Worm (Caenorhabditis elegans) whole organism, late embryonic: ENCODE measurements around the gene W09D6.4.

Source experiments
- C08G9.2 ChIP-seq: sonication (generic microtip); optimal IDR thresholded peaks from 2 replicates; lab custom pipeline; 2016; ENCODE audit warnings: mild to moderate bottlenecking, missing genetic modification characterization, moderate library complexity, missing compliant biosample characterization
- K09A11.1 ChIP-seq: sonication (generic microtip); optimal IDR thresholded peaks from 2 replicates; lab custom pipeline; 2017; ENCODE audit warnings: antibody characterized with exemption, mild to moderate bottlenecking, missing genetic modification characterization, missing compliant biosample characterization; ENCODE audit not compliant: insufficient read depth
- ama-1 ChIP-seq: fragments of 150-350 bp; optimal IDR thresholded peaks from 2 replicates; lab custom pipeline; 2014
- ceh-14 ChIP-seq: sonication (generic microtip); optimal IDR thresholded peaks from 2 replicates; lab custom pipeline; 2016; ENCODE audit warnings: missing genotype, missing genetic modification characterization, missing compliant biosample characterization
- che-1 ChIP-seq: sonication (generic microtip); optimal IDR thresholded peaks from 2 replicates; lab custom pipeline; 2016; ENCODE audit warnings: mild to moderate bottlenecking, missing genetic modification characterization, missing compliant biosample characterization
- hlh-15 ChIP-seq: sonication (generic microtip); optimal IDR thresholded peaks from 2 replicates; lab custom pipeline; 2016; ENCODE audit warnings: missing genetic modification characterization, missing compliant biosample characterization
- hlh-30 ChIP-seq: sonication (generic microtip); optimal IDR thresholded peaks from 2 replicates; lab custom pipeline; 2017; ENCODE audit warnings: antibody characterized with exemption, missing genetic modification characterization, missing compliant biosample characterization; ENCODE audit not compliant: insufficient read depth
- hlh-8 ChIP-seq: sonication (generic microtip); optimal IDR thresholded peaks from 2 replicates; lab custom pipeline; 2016; ENCODE audit warnings: missing genotype, missing genetic modification characterization, missing compliant biosample characterization
- pha-4 ChIP-seq: fragments of 150-350 bp; optimal IDR thresholded peaks from 2 replicates; lab custom pipeline; 2018; ENCODE audit warnings: missing biosample characterization, missing genetic modification reagents, missing genetic modification characterization
- pqm-1 ChIP-seq: sonication (generic microtip); optimal IDR thresholded peaks from 2 replicates; lab custom pipeline; 2016; ENCODE audit warnings: missing genetic modification characterization, missing compliant biosample characterization
- sox-4 ChIP-seq: sonication (generic microtip); optimal IDR thresholded peaks from 2 replicates; lab custom pipeline; 2017; ENCODE audit warnings: mild to moderate bottlenecking, missing genetic modification characterization, inconsistent platforms, missing compliant biosample characterization
- unc-42 ChIP-seq: sonication (generic microtip); optimal IDR thresholded peaks from 2 replicates; lab custom pipeline; 2016; ENCODE audit warnings: missing genotype, missing genetic modification characterization, missing compliant biosample characterization
- unc-55 ChIP-seq: sonication (generic microtip); optimal IDR thresholded peaks from 2 replicates; lab custom pipeline; 2017; ENCODE audit warnings: missing biosample characterization, missing genetic modification reagents, missing genetic modification characterization
- unc-86 ChIP-seq: sonication (generic microtip); optimal IDR thresholded peaks from 2 replicates; lab custom pipeline; 2016; ENCODE audit warnings: missing genetic modification characterization, missing compliant biosample characterization

ce11 chrIII:11076743-11077142, 2.8 kb upstream of the W09D6.4 start:
- TF ChIP-seq ceh-14 (no peak), ama-1 (lab: Kevin White, UChicago) (no peak), unc-86 (tag; lab: Kevin White, UChicago) (no peak), hlh-30 (tag; lab: Kevin White, UChicago) (no peak), sox-4 (tag; lab: Kevin White, UChicago) (no peak), pqm-1 (tag; lab: Kevin White, UChicago) (no peak), hlh-15 (tag; lab: Kevin White, UChicago) (no peak), che-1 (no peak), hlh-8 (tag; lab: Kevin White, UChicago) (no peak), unc-42 (tag; lab: Kevin White, UChicago) (no peak), K09A11.1 (tag; lab: Kevin White, UChicago) (no peak), unc-55 (GFP tag; lab: Kevin White, UChicago) (no peak), pha-4 (no peak), C08G9.2 (tag; lab: Kevin White, UChicago) (no peak)
